Worm (Caenorhabditis elegans): ENCODE data around the gene Y46E12BL.2.

ce11 chrII:15226186-15226585, 6.6 kb upstream of the Y46E12BL.2 start:
- TF ChIP-seq flt-1 (GFP tag; IDR thresholded peaks at IDR 0.05) (no peak), ama-1 (optimal IDR thresholded peaks at IDR 0.05) (no peak), tbx-11 (GFP tag; IDR thresholded peaks at IDR 0.05) (no peak), hmbx-1 (tag; optimal IDR thresholded peaks at IDR 0.05) (no peak), tra-4 (tag; optimal IDR thresholded peaks at IDR 0.05) (no peak), F13C5.2 (tag; optimal IDR thresholded peaks at IDR 0.05) (no peak)

Data from whole organism, early embryonic.